Worm (Caenorhabditis elegans) whole organism, midembryonic: ENCODE measurements around the gene VZK822L.2.

Experiments
- T22C8.4 ChIP-seq: fragments of 200-800 bp; sonication (Bioruptor generic); IDR thresholded peaks from 2 replicates; pipeline ENCODE4 v1.3.6; 2022; ENCODE audit warnings: missing genetic modification characterization, missing compliant biosample characterization
- cog-1 ChIP-seq: sonication (generic microtip); optimal IDR thresholded peaks from 2 replicates; lab custom pipeline; 2016; ENCODE audit warnings: missing genetic modification characterization, missing compliant biosample characterization
- flt-1 ChIP-seq: fragments of 200-800 bp; sonication (Bioruptor generic); IDR thresholded peaks from 2 replicates; pipeline ENCODE4 v1.3.6; 2022; ENCODE audit warnings: missing genetic modification characterization, missing compliant biosample characterization
- klf-2 ChIP-seq: fragments of 200-800 bp; sonication (Bioruptor generic); conservative IDR thresholded peaks from 2 replicates; pipeline ENCODE4 v1.3.6; 2022; ENCODE audit warnings: missing genetic modification reagents, missing genetic modification characterization, missing compliant biosample characterization
- med-1 ChIP-seq: sonication (generic microtip); optimal IDR thresholded peaks from 2 replicates; lab custom pipeline; 2017; ENCODE audit warnings: missing genetic modification characterization, mild to moderate bottlenecking, missing compliant biosample characterization, antibody characterized with exemption, missing genetic modification reagents; ENCODE audit not compliant: insufficient read depth
- ref-1 ChIP-seq: fragments of 200-800 bp; sonication (Bioruptor generic); conservative IDR thresholded peaks from 2 replicates; pipeline ENCODE4 v1.3.6; 2022; ENCODE audit warnings: missing genetic modification reagents, missing genetic modification characterization, missing compliant biosample characterization
- tab-1 ChIP-seq: fragments of 200-800 bp; sonication (Bioruptor generic); IDR thresholded peaks from 2 replicates; pipeline ENCODE4 v1.3.6; 2022; ENCODE audit warnings: missing genetic modification characterization, missing compliant biosample characterization
- ztf-23 ChIP-seq: fragments of 200-800 bp; sonication (Bioruptor generic); IDR thresholded peaks from 2 replicates; pipeline ENCODE4 v1.3.6; 2022; ENCODE audit warnings: missing genetic modification reagents, missing genetic modification characterization, missing compliant biosample characterization
- ztf-29 ChIP-seq: fragments of 200-800 bp; sonication (Bioruptor generic); IDR thresholded peaks from 2 replicates; pipeline ENCODE4 v1.3.6; 2022; ENCODE audit warnings: missing genetic modification reagents, missing genetic modification characterization, missing compliant biosample characterization

The VZK822L.2 gene

ce11 chrIV:11883478-11883877, 28.3 kb upstream of the VZK822L.2 start:
- TF ChIP-seq cog-1 (tag; lab: Kevin White, UChicago) (no peak), tab-1 (GFP tag; lab: Robert Waterston, UW) (no peak)

ce11 chrIV:11885313-11885712, 26.5 kb upstream of the VZK822L.2 start, which contains the start of gene let-653:
let-653 (plus strand) TSS chrIV:11885613.
- no peak for TF ChIP-seq klf-2
- TF ChIP-seq tab-1 (GFP tag; lab: Robert Waterston, UW): no peak
- no peak for TF ChIP-seq ref-1 (GFP tag; lab: Robert Waterston, UW)
- no peak for TF ChIP-seq cog-1 (tag; lab: Kevin White, UChicago)
- TF ChIP-seq med-1 (GFP tag; lab: Kevin White, UChicago): no peak
- TF ChIP-seq ztf-29: no peak
- TF ChIP-seq ztf-23 (GFP tag; lab: Robert Waterston, UW): no peak
- TF ChIP-seq flt-1: no peak
- TF ChIP-seq T22C8.4 (GFP tag; lab: Robert Waterston, UW): no peak

- no peak for TF ChIP-seq tab-1 (GFP tag; lab: Robert Waterston, UW)
- no peak for TF ChIP-seq med-1 (GFP tag; lab: Kevin White, UChicago)
- no peak for TF ChIP-seq ztf-23 (GFP tag; lab: Robert Waterston, UW)
- TF ChIP-seq ztf-29: no peak
- no peak for TF ChIP-seq klf-2
- TF ChIP-seq T22C8.4 (GFP tag; lab: Robert Waterston, UW): no peak
- TF ChIP-seq ref-1 (GFP tag; lab: Robert Waterston, UW): no peak
- no peak for TF ChIP-seq flt-1
- TF ChIP-seq cog-1 (tag; lab: Kevin White, UChicago): no peak
Measured at ce11 chrIV:11892545-11892944, 19.3 kb upstream of the VZK822L.2 start.

ce11 chrIV:11893336-11893735, 18.5 kb upstream of the VZK822L.2 start:
- TF ChIP-seq ref-1 (GFP tag; lab: Robert Waterston, UW) (no peak), ztf-29 (no peak), ztf-23 (GFP tag; lab: Robert Waterston, UW) (no peak), cog-1 (tag; lab: Kevin White, UChicago) (no peak), klf-2 (no peak), med-1 (GFP tag; lab: Kevin White, UChicago) (no peak), tab-1 (GFP tag; lab: Robert Waterston, UW) (no peak), T22C8.4 (GFP tag; lab: Robert Waterston, UW) (no peak), flt-1 (no peak)

ce11 chrIV:11897710-11898109, 14.1 kb upstream of the VZK822L.2 start:
- no peak for TF ChIP-seq ref-1 (GFP tag; lab: Robert Waterston, UW)
- no peak for TF ChIP-seq tab-1 (GFP tag; lab: Robert Waterston, UW)
- no peak for TF ChIP-seq flt-1
- no peak for TF ChIP-seq klf-2
- no peak for TF ChIP-seq ztf-29
- no peak for TF ChIP-seq cog-1 (tag; lab: Kevin White, UChicago)

- no peak for TF ChIP-seq med-1 (GFP tag; lab: Kevin White, UChicago)
- TF ChIP-seq cog-1 (tag; lab: Kevin White, UChicago): no peak
- no peak for TF ChIP-seq ref-1 (GFP tag; lab: Robert Waterston, UW)
- TF ChIP-seq ztf-29: no peak
- no peak for TF ChIP-seq ztf-23 (GFP tag; lab: Robert Waterston, UW)
- no peak for TF ChIP-seq klf-2
- no peak for TF ChIP-seq tab-1 (GFP tag; lab: Robert Waterston, UW)
- TF ChIP-seq T22C8.4 (GFP tag; lab: Robert Waterston, UW): no peak
- no peak for TF ChIP-seq flt-1
Measured at ce11 chrIV:11899358-11899757, 12.5 kb upstream of the VZK822L.2 start, which contains the start of gene nhr-43. nhr-43 (plus strand) TSS chrIV:11899590.

ce11 chrIV:11900399-11900798, 11.4 kb upstream of the VZK822L.2 start:
- TF ChIP-seq ztf-23 (GFP tag; lab: Robert Waterston, UW) (no peak), T22C8.4 (GFP tag; lab: Robert Waterston, UW) (no peak), tab-1 (GFP tag; lab: Robert Waterston, UW) (no peak), cog-1 (tag; lab: Kevin White, UChicago) (no peak), klf-2 (no peak), flt-1 (no peak), med-1 (GFP tag; lab: Kevin White, UChicago) (no peak), ref-1 (GFP tag; lab: Robert Waterston, UW) (no peak), ztf-29 (no peak)

- no peak for TF ChIP-seq cog-1 (tag; lab: Kevin White, UChicago)
- TF ChIP-seq ref-1 (GFP tag; lab: Robert Waterston, UW): no peak
- TF ChIP-seq T22C8.4 (GFP tag; lab: Robert Waterston, UW): no peak
- no peak for TF ChIP-seq med-1 (GFP tag; lab: Kevin White, UChicago)
- no peak for TF ChIP-seq klf-2
- TF ChIP-seq flt-1: no peak
- no peak for TF ChIP-seq ztf-29
- no peak for TF ChIP-seq ztf-23 (GFP tag; lab: Robert Waterston, UW)
- TF ChIP-seq tab-1 (GFP tag; lab: Robert Waterston, UW): no peak
Measured at ce11 chrIV:11901215-11901614, 10.6 kb upstream of the VZK822L.2 start.

- TF ChIP-seq ref-1 (GFP tag; lab: Robert Waterston, UW): no peak
- TF ChIP-seq med-1 (GFP tag; lab: Kevin White, UChicago): no peak
- no peak for TF ChIP-seq T22C8.4 (GFP tag; lab: Robert Waterston, UW)
- TF ChIP-seq ztf-29: no peak
- no peak for TF ChIP-seq ztf-23 (GFP tag; lab: Robert Waterston, UW)
- TF ChIP-seq cog-1 (tag; lab: Kevin White, UChicago): no peak
- no peak for TF ChIP-seq tab-1 (GFP tag; lab: Robert Waterston, UW)
- no peak for TF ChIP-seq flt-1
- TF ChIP-seq klf-2: no peak
Measured at ce11 chrIV:11902832-11903231, 9.0 kb upstream of the VZK822L.2 start.

- TF ChIP-seq flt-1 (no peak), tab-1 (GFP tag; lab: Robert Waterston, UW) (no peak), klf-2 (no peak), ztf-29 (no peak), med-1 (GFP tag; lab: Kevin White, UChicago) (no peak), cog-1 (tag; lab: Kevin White, UChicago) (no peak), ztf-23 (GFP tag; lab: Robert Waterston, UW) (no peak), T22C8.4 (GFP tag; lab: Robert Waterston, UW) (no peak), ref-1 (GFP tag; lab: Robert Waterston, UW) (no peak)
Measured at ce11 chrIV:11903676-11904075, 8.1 kb upstream of the VZK822L.2 start.
